Worm (Caenorhabditis elegans) whole organism, L4 larva: Measurements from ENCODE around the gene R148.4.

Source experiments
- D1046.2 ChIP-seq: fragments of 200-800 bp; sonication (Bioruptor generic); IDR thresholded peaks from 2 replicates; pipeline ENCODE4 v1.3.6; 2022; ENCODE audit warnings: missing genetic modification characterization, missing compliant biosample characterization
- F10B5.3 ChIP-seq: sonication (generic microtip); optimal IDR thresholded peaks from 2 replicates; lab custom pipeline; 2016; ENCODE audit warnings: mild to moderate bottlenecking, missing genetic modification characterization, missing compliant biosample characterization
- Y105C5A.15 ChIP-seq: fragments of 200-800 bp; sonication (Bioruptor generic); IDR thresholded peaks from 2 replicates; pipeline ENCODE4 v1.3.6; 2022; ENCODE audit warnings: missing genetic modification characterization, missing compliant biosample characterization
- Y75B8A.6 ChIP-seq: fragments of 200-800 bp; sonication (Bioruptor generic); IDR thresholded peaks from 2 replicates; pipeline ENCODE4 v1.3.6; 2022; ENCODE audit warnings: missing genetic modification reagents, missing genetic modification characterization, missing compliant biosample characterization
- ZK546.5 ChIP-seq, 2 experiments: sonication (generic microtip); optimal IDR thresholded peaks; 2 replicates each; lab custom pipeline; 2017; ENCODE audit warnings: missing biosample characterization in 2 of 2, missing genetic modification characterization in 2 of 2
- arid-1 ChIP-seq: fragments of 200-800 bp; sonication (Bioruptor generic); conservative IDR thresholded peaks from 2 replicates; pipeline ENCODE4 v1.3.6; 2022; ENCODE audit warnings: missing genetic modification reagents, missing genetic modification characterization, missing compliant biosample characterization
- attf-4 ChIP-seq: sonication (generic microtip); optimal IDR thresholded peaks from 3 replicates; lab custom pipeline; 2017; ENCODE audit warnings: missing biosample characterization, missing genetic modification characterization
- ceh-20 ChIP-seq: fragments of 200-800 bp; sonication (Bioruptor generic); IDR thresholded peaks from 2 replicates; pipeline ENCODE4 v1.3.6; 2022; ENCODE audit warnings: missing genetic modification reagents, missing genetic modification characterization, missing compliant biosample characterization
- ceh-28 ChIP-seq: fragments of 150-350 bp; optimal IDR thresholded peaks from 2 replicates; lab custom pipeline; 2014; ENCODE audit warnings: missing biosample characterization, missing genetic modification reagents, missing genetic modification characterization
- ces-1 ChIP-seq: fragments of 150-350 bp; sonication (generic microtip); optimal IDR thresholded peaks from 4 replicates; lab custom pipeline; 2014; ENCODE audit warnings: missing biosample characterization, missing genetic modification reagents, missing genetic modification characterization
- cey-2 ChIP-seq: sonication (generic microtip); optimal IDR thresholded peaks from 3 replicates; lab custom pipeline; 2017; ENCODE audit warnings: missing genetic modification characterization, mild to moderate bottlenecking, missing compliant biosample characterization, antibody characterized with exemption, borderline replicate concordance; ENCODE audit not compliant: insufficient read depth
- ctbp-1 ChIP-seq: fragments of 200-800 bp; sonication (Bioruptor generic); IDR thresholded peaks from 2 replicates; pipeline ENCODE4 v1.3.6; 2022; ENCODE audit warnings: missing genetic modification reagents, missing genetic modification characterization, missing compliant biosample characterization
- daf-12 ChIP-seq: fragments of 150-350 bp; optimal IDR thresholded peaks from 2 replicates; lab custom pipeline; 2014; ENCODE audit warnings: missing biosample characterization, missing genetic modification reagents, missing genetic modification characterization
- daf-8 ChIP-seq: fragments of 200-800 bp; sonication (Bioruptor generic); IDR thresholded peaks from 2 replicates; pipeline ENCODE4 v1.3.6; 2022; ENCODE audit warnings: missing genetic modification characterization, missing compliant biosample characterization
- dmd-6 ChIP-seq: fragments of 200-800 bp; sonication (Bioruptor generic); IDR thresholded peaks from 2 replicates; pipeline ENCODE4 v1.3.6; 2022; ENCODE audit warnings: missing genetic modification reagents, missing genetic modification characterization, missing compliant biosample characterization
- egl-43 ChIP-seq: fragments of 200-800 bp; sonication (Bioruptor generic); IDR thresholded peaks from 2 replicates; pipeline ENCODE4 v1.3.6; 2022; ENCODE audit warnings: missing genetic modification reagents, missing genetic modification characterization, missing compliant biosample characterization
- fkh-10 ChIP-seq: fragments of 150-350 bp; optimal IDR thresholded peaks from 2 replicates; lab custom pipeline; 2014; ENCODE audit warnings: missing biosample characterization, missing genetic modification reagents, missing genetic modification characterization
- hif-1 ChIP-seq, 2 experiments: sonication (generic microtip); optimal IDR thresholded peaks; 2 replicates each; lab custom pipeline; 2016 to 2017; ENCODE audit warnings: missing compliant biosample characterization in 2 of 2, missing genetic modification characterization in 2 of 2, missing genetic modification reagents in 2 of 2, missing genotype in 2 of 2, mild to moderate bottlenecking in 1 of 2
- hlh-11 ChIP-seq: fragments of 200-800 bp; sonication (Bioruptor generic); optimal IDR thresholded peaks from 2 replicates; lab custom pipeline; 2018; ENCODE audit warnings: mild to moderate bottlenecking, missing genetic modification characterization, missing compliant biosample characterization
- hlh-30 ChIP-seq: sonication (generic microtip); optimal IDR thresholded peaks from 2 replicates; lab custom pipeline; 2017; ENCODE audit warnings: antibody characterized with exemption, mild to moderate bottlenecking, missing genetic modification characterization, missing compliant biosample characterization; ENCODE audit not compliant: insufficient read depth
- lim-7 ChIP-seq: fragments of 200-800 bp; sonication (Bioruptor generic); IDR thresholded peaks from 2 replicates; pipeline ENCODE4 v1.3.6; 2022; ENCODE audit warnings: missing genetic modification characterization, missing compliant biosample characterization
- lin-13 ChIP-seq: fragments of 150-350 bp; optimal IDR thresholded peaks from 2 replicates; lab custom pipeline; 2014; ENCODE audit warnings: missing biosample characterization, missing genetic modification reagents, missing genetic modification characterization
- lin-15B ChIP-seq: fragments of 150-350 bp; sonication (generic microtip); optimal IDR thresholded peaks from 3 replicates; lab custom pipeline; 2014; ENCODE audit warnings: missing biosample characterization, missing genetic modification characterization
- lin-38 ChIP-seq: fragments of 200-800 bp; sonication (Bioruptor generic); IDR thresholded peaks from 2 replicates; pipeline ENCODE4 v1.3.6; 2022; ENCODE audit warnings: missing genetic modification reagents, missing genetic modification characterization, missing compliant biosample characterization
- lir-3 ChIP-seq: sonication (generic microtip); optimal IDR thresholded peaks from 2 replicates; lab custom pipeline; 2016; ENCODE audit warnings: mild to moderate bottlenecking, missing genetic modification characterization, missing compliant biosample characterization
- lsy-2 ChIP-seq, 2 experiments: fragments of 150-350 bp in 1 of 2; sonication (generic microtip) in 1 of 2; optimal IDR thresholded peaks; 2 replicates each; lab custom pipeline; 2014 to 2017; ENCODE audit warnings: missing biosample characterization in 2 of 2, missing genetic modification characterization in 2 of 2
- mdl-1 ChIP-seq, 2 experiments: fragments of 150-350 bp in 1 of 2; sonication (generic microtip) in 1 of 2; optimal IDR thresholded peaks; 2 replicates each; lab custom pipeline; 2014 to 2017; ENCODE audit warnings: missing biosample characterization in 2 of 2, missing genetic modification characterization in 2 of 2
- mdt-29 ChIP-seq: fragments of 200-800 bp; sonication (Bioruptor generic); IDR thresholded peaks from 2 replicates; pipeline ENCODE4 v1.3.6; 2022; ENCODE audit warnings: missing genetic modification reagents, missing genetic modification characterization, missing compliant biosample characterization
- mxl-3 ChIP-seq: fragments of 200-800 bp; sonication (Bioruptor generic); optimal IDR thresholded peaks from 2 replicates; lab custom pipeline; 2018; ENCODE audit warnings: mild to moderate bottlenecking, missing genetic modification characterization, missing compliant biosample characterization
- nhr-11 ChIP-seq: fragments of 150-350 bp; optimal IDR thresholded peaks from 2 replicates; lab custom pipeline; 2014; ENCODE audit warnings: missing biosample characterization, missing genetic modification characterization
- nhr-237 ChIP-seq: sonication (generic microtip); optimal IDR thresholded peaks from 2 replicates; lab custom pipeline; 2017; ENCODE audit warnings: missing biosample characterization, missing genetic modification characterization
- nhr-48 ChIP-seq: sonication (generic microtip); optimal IDR thresholded peaks from 2 replicates; lab custom pipeline; 2016; ENCODE audit warnings: mild to moderate bottlenecking, missing genetic modification characterization, missing compliant biosample characterization
- nhr-76 ChIP-seq: fragments of 150-350 bp; optimal IDR thresholded peaks from 2 replicates; lab custom pipeline; 2014; ENCODE audit warnings: missing biosample characterization, missing genetic modification characterization
- nhr-77 ChIP-seq: fragments of 150-350 bp; optimal IDR thresholded peaks from 2 replicates; lab custom pipeline; 2014; ENCODE audit warnings: missing biosample characterization, missing genetic modification characterization
- pha-4 ChIP-seq, 2 experiments: fragments of 150-350 bp in 1 of 2; fragments of 200-800 bp in 1 of 2; sonication (Bioruptor generic) in 1 of 2; IDR thresholded peaks in 1 of 2; optimal IDR thresholded peaks in 1 of 2; 2 replicates each; pipeline versions ENCODE4 v1.3.6 to Lab custom; 2014 to 2022; ENCODE audit warnings: missing genetic modification characterization in 2 of 2, missing genetic modification reagents in 2 of 2, missing biosample characterization in 1 of 2, missing compliant biosample characterization in 1 of 2
- rbr-2 ChIP-seq: sonication (generic microtip); optimal IDR thresholded peaks from 2 replicates; lab custom pipeline; 2016; ENCODE audit warnings: missing genotype, missing genetic modification characterization, missing compliant biosample characterization
- saeg-2 ChIP-seq: fragments of 200-800 bp; sonication (Bioruptor generic); IDR thresholded peaks from 2 replicates; pipeline ENCODE4 v1.3.6; 2022; ENCODE audit warnings: missing genetic modification reagents, missing genetic modification characterization, missing compliant biosample characterization
- set-16 ChIP-seq: fragments of 200-800 bp; sonication (Bioruptor generic); IDR thresholded peaks from 2 replicates; pipeline ENCODE4 v1.3.6; 2022; ENCODE audit warnings: missing genetic modification reagents, missing genetic modification characterization, missing compliant biosample characterization
- skn-1 ChIP-seq: fragments of 150-350 bp; optimal IDR thresholded peaks from 2 replicates; lab custom pipeline; 2014; ENCODE audit warnings: missing biosample characterization, missing genetic modification characterization
- snpc-1.2 ChIP-seq: fragments of 200-800 bp; sonication (Bioruptor generic); IDR thresholded peaks from 2 replicates; pipeline ENCODE4 v1.3.6; 2022; ENCODE audit warnings: missing genetic modification reagents, missing genetic modification characterization, missing compliant biosample characterization
- tag-97 ChIP-seq: fragments of 200-800 bp; sonication (Bioruptor generic); IDR thresholded peaks from 2 replicates; pipeline ENCODE4 v1.3.6; 2022; ENCODE audit warnings: missing genetic modification characterization, missing compliant biosample characterization
- tra-1 ChIP-seq: fragments of 200-800 bp; sonication (Bioruptor generic); IDR thresholded peaks from 2 replicates; pipeline ENCODE4 v1.3.6; 2022; ENCODE audit warnings: missing genetic modification reagents, missing genetic modification characterization, missing compliant biosample characterization
- unc-39 ChIP-seq: sonication (generic microtip); optimal IDR thresholded peaks from 2 replicates; lab custom pipeline; 2017; ENCODE audit warnings: missing biosample characterization, missing genetic modification characterization
- unc-62 ChIP-seq, 3 experiments: fragments of 150-350 bp in 1 of 3; sonication (generic microtip); optimal IDR thresholded peaks in 2 of 3; peaks in 1 of 3; 1 replicate in 1 of 3; 2 replicates in 2 of 3; lab custom pipeline; 2014 to 2017; ENCODE audit warnings: missing biosample characterization in 3 of 3, missing genetic modification characterization in 3 of 3, missing genetic modification reagents in 3 of 3, missing genotype in 1 of 3
- vab-7 ChIP-seq: fragments of 200-800 bp; sonication (Bioruptor generic); IDR thresholded peaks from 2 replicates; pipeline ENCODE4 v1.3.6; 2022; ENCODE audit warnings: missing genetic modification reagents, missing genetic modification characterization, missing compliant biosample characterization
- zfp-2 ChIP-seq: sonication (generic microtip); optimal IDR thresholded peaks from 2 replicates; lab custom pipeline; 2016; ENCODE audit warnings: mild to moderate bottlenecking, missing genetic modification characterization, missing compliant biosample characterization
- zip-2 ChIP-seq: fragments of 150-350 bp; optimal IDR thresholded peaks from 2 replicates; lab custom pipeline; 2014; ENCODE audit warnings: missing biosample characterization, missing genetic modification characterization
- ztf-11 ChIP-seq: fragments of 150-350 bp; optimal IDR thresholded peaks from 2 replicates; lab custom pipeline; 2014; ENCODE audit warnings: missing biosample characterization, missing genetic modification characterization
- ztf-7 ChIP-seq: fragments of 150-350 bp; optimal IDR thresholded peaks from 2 replicates; lab custom pipeline; 2014; ENCODE audit warnings: missing biosample characterization, missing genetic modification characterization

The R148.4 gene

ce11 chrIII:3219050-3219449 is 47.7 kb downstream of the R148.4 start, which contains the start of gene frm-8:
TSS of gene frm-8 (minus strand) at chrIII:3219150.
- no peak for TF ChIP-seq lin-15B
- TF ChIP-seq saeg-2: no peak
- no peak for TF ChIP-seq pha-4 (GFP tag; IDR thresholded peaks at IDR 0.05; lab: Robert Waterston, UW)
- no peak for TF ChIP-seq pha-4 (tag; optimal IDR thresholded peaks at IDR 0.05; lab: Kevin White, UChicago)
- TF ChIP-seq tag-97: no peak
- TF ChIP-seq ceh-28 (tag; lab: Kevin White, UChicago): no peak
- TF ChIP-seq lir-3 (tag; lab: Kevin White, UChicago): no peak
- no peak for TF ChIP-seq nhr-237
- TF ChIP-seq Y75B8A.6 (GFP tag; lab: Robert Waterston, UW): no peak
- TF ChIP-seq tra-1 (GFP tag; lab: Robert Waterston, UW): no peak
- no peak for TF ChIP-seq egl-43 (GFP tag; lab: Robert Waterston, UW)
- TF ChIP-seq cey-2 (tag; lab: Kevin White, UChicago): no peak
- TF ChIP-seq unc-39 (tag; lab: Kevin White, UChicago): no peak
- TF ChIP-seq nhr-11 (tag; lab: Kevin White, UChicago): no peak
- no peak for TF ChIP-seq dmd-6 (GFP tag; lab: Robert Waterston, UW)
- TF ChIP-seq fkh-10 (GFP tag; lab: Kevin White, UChicago): no peak

- TF ChIP-seq unc-39 (tag; lab: Kevin White, UChicago): no peak
- no peak for TF ChIP-seq hif-1 (tag; optimal IDR thresholded peaks at IDR 0.05; lab: Kevin White, UChicago)
- TF ChIP-seq mdt-29 (GFP tag; lab: Robert Waterston, UW): no peak
- no peak for TF ChIP-seq daf-8 (GFP tag; lab: Robert Waterston, UW)
- no peak for TF ChIP-seq daf-12 (tag; lab: Kevin White, UChicago)
- no peak for TF ChIP-seq ctbp-1
- peak; percentile 58 for TF ChIP-seq rbr-2 (tag; lab: Kevin White, UChicago)
- TF ChIP-seq mxl-3 (GFP tag; lab: Kevin White, UChicago): no peak
- TF ChIP-seq snpc-1.2 (GFP tag; lab: Robert Waterston, UW): no peak
- no peak for TF ChIP-seq lin-13 (GFP tag; lab: Kevin White, UChicago)
- TF ChIP-seq ceh-20 (GFP tag; lab: Robert Waterston, UW): no peak
- peak; percentile 17 for TF ChIP-seq hlh-30 (tag; lab: Kevin White, UChicago)
- no peak for TF ChIP-seq zfp-2 (tag; lab: Kevin White, UChicago)
- TF ChIP-seq attf-4: no peak
- TF ChIP-seq F10B5.3 (tag; lab: Kevin White, UChicago): no peak
- TF ChIP-seq dmd-6 (GFP tag; lab: Robert Waterston, UW): no peak
- no peak for TF ChIP-seq egl-43 (GFP tag; lab: Robert Waterston, UW)
- TF ChIP-seq Y105C5A.15 (GFP tag; lab: Robert Waterston, UW): no peak
- TF ChIP-seq skn-1 (tag; lab: Kevin White, UChicago): no peak
- no peak for TF ChIP-seq lin-15B
- no peak for TF ChIP-seq lin-38 (GFP tag; lab: Robert Waterston, UW)
- TF ChIP-seq ZK546.5 (tag; optimal IDR thresholded peaks at IDR 0.05; lab: Kevin White, UChicago): no peak
- no peak for TF ChIP-seq lim-7
- no peak for TF ChIP-seq nhr-76 (tag; lab: Kevin White, UChicago)
- no peak for TF ChIP-seq nhr-48 (tag; lab: Kevin White, UChicago)
- no peak for TF ChIP-seq saeg-2
- no peak for TF ChIP-seq nhr-77 (tag; lab: Kevin White, UChicago)
- peak in 1 of 2 experiments; percentile 64 for TF ChIP-seq unc-62 (GFP tag; optimal IDR thresholded peaks at IDR 0.05 in 1 of 2; lab: Kevin White, UChicago)
- TF ChIP-seq unc-62 (tag; optimal IDR thresholded peaks at IDR 0.05; lab: Kevin White, UChicago): no peak
- TF ChIP-seq lsy-2 (tag; optimal IDR thresholded peaks at IDR 0.05; lab: Kevin White, UChicago): peak; percentile 23 to 24
- no peak for TF ChIP-seq ztf-11 (tag; lab: Kevin White, UChicago)
- TF ChIP-seq arid-1 (GFP tag; lab: Robert Waterston, UW): 0 out of 2 replicates have a peak, but pooled peaks have one; percentile 17
- TF ChIP-seq vab-7 (GFP tag; lab: Robert Waterston, UW): no peak
- no peak for TF ChIP-seq D1046.2 (GFP tag; lab: Robert Waterston, UW)
- no peak for TF ChIP-seq ztf-7 (tag; lab: Kevin White, UChicago)
- TF ChIP-seq hlh-11: no peak
- peak; percentile 54; the same call in 1 of the 2 replicates for TF ChIP-seq set-16 (GFP tag; lab: Robert Waterston, UW)
- TF ChIP-seq ces-1 (GFP tag; lab: Kevin White, UChicago): no peak
- TF ChIP-seq zip-2 (tag; lab: Kevin White, UChicago): no peak
- TF ChIP-seq mdl-1 (tag; optimal IDR thresholded peaks at IDR 0.05; lab: Kevin White, UChicago): no peak
- no peak for TF ChIP-seq ceh-28 (tag; lab: Kevin White, UChicago)
These were observed 48.9 kb downstream of the R148.4 start for ce11 chrIII:3220287-3220686.
